Fruit fly (Drosophila melanogaster) whole organism, adult: Measurements from ENCODE around the gene ro.

ENCODE experiments used
- CG11617 ChIP-seq: fragments of 200-800 bp; sonication (Bioruptor generic); optimal IDR thresholded peaks from 2 replicates; lab custom pipeline; 2017; ENCODE audit warnings: mild to moderate bottlenecking, missing biosample characterization, missing genetic modification reagents, missing genetic modification characterization
- CG12768 ChIP-seq: fragments of 200-800 bp; sonication (Bioruptor generic); optimal IDR thresholded peaks from 2 replicates; lab custom pipeline; 2017; ENCODE audit warnings: missing biosample characterization, missing genetic modification characterization, mild to moderate bottlenecking, moderate library complexity, missing genetic modification reagents
- CG14711 ChIP-seq: fragments of 200-800 bp; sonication (Bioruptor generic); optimal IDR thresholded peaks from 2 replicates; lab custom pipeline; 2018; ENCODE audit warnings: missing biosample characterization, mild to moderate bottlenecking, missing genetic modification characterization, moderate library complexity
- CG1620 ChIP-seq: fragments of 200-800 bp; sonication (Bioruptor generic); optimal IDR thresholded peaks from 2 replicates; lab custom pipeline; 2016; ENCODE audit warnings: missing biosample characterization, missing genetic modification characterization
- CG33017 ChIP-seq: fragments of 200-800 bp; sonication (Bioruptor generic); optimal IDR thresholded peaks from 2 replicates; lab custom pipeline; 2018; ENCODE audit warnings: missing biosample characterization, mild to moderate bottlenecking, missing genetic modification characterization, moderate library complexity
- CG5204 ChIP-seq: fragments of 200-800 bp; sonication (Bioruptor generic); optimal IDR thresholded peaks from 2 replicates; lab custom pipeline; 2016; ENCODE audit warnings: missing biosample characterization, missing genetic modification characterization
- CG7045 ChIP-seq: fragments of 200-800 bp; sonication (Bioruptor generic); optimal IDR thresholded peaks from 2 replicates; lab custom pipeline; 2017; ENCODE audit warnings: missing biosample characterization, mild to moderate bottlenecking, missing genetic modification characterization
- CG7101 ChIP-seq: fragments of 200-800 bp; sonication (Bioruptor generic); optimal IDR thresholded peaks from 2 replicates; lab custom pipeline; 2018; ENCODE audit warnings: missing biosample characterization, mild to moderate bottlenecking, missing genetic modification characterization, moderate library complexity
- Clk ChIP-seq: fragments of 200-800 bp; sonication (Bioruptor generic); optimal IDR thresholded peaks from 2 replicates; lab custom pipeline; 2017; ENCODE audit warnings: missing biosample characterization, missing genetic modification characterization
- Crg-1 ChIP-seq: fragments of 200-800 bp; sonication (Bioruptor generic); optimal IDR thresholded peaks from 2 replicates; lab custom pipeline; 2016; ENCODE audit warnings: missing biosample characterization, missing genetic modification characterization
- Hr96 ChIP-seq: fragments of 200-800 bp; sonication (Bioruptor generic); optimal IDR thresholded peaks from 2 replicates; lab custom pipeline; 2016; ENCODE audit warnings: missing biosample characterization, missing genetic modification characterization
- Mnt ChIP-seq: fragments of 200-800 bp; sonication (Bioruptor generic); optimal IDR thresholded peaks from 2 replicates; lab custom pipeline; 2016; ENCODE audit warnings: missing biosample characterization, mild to moderate bottlenecking, missing genetic modification characterization
- bab1 ChIP-seq: fragments of 200-800 bp; sonication (Bioruptor generic); optimal IDR thresholded peaks from 3 replicates; lab custom pipeline; 2019; ENCODE audit warnings: missing biosample characterization, mild to moderate bottlenecking, missing genetic modification characterization, moderate library complexity
- cic ChIP-seq: fragments of 200-800 bp; sonication (Bioruptor generic); optimal IDR thresholded peaks from 2 replicates; lab custom pipeline; 2017; ENCODE audit warnings: missing biosample characterization, mild to moderate bottlenecking, missing genetic modification characterization, moderate library complexity
- cnc ChIP-seq, 2 experiments: fragments of >200 bp; optimal IDR thresholded peaks; 2 replicates each; lab custom pipeline; 2017
- kay ChIP-seq: fragments of 200-800 bp; sonication (Bioruptor generic); peaks from one replicate; lab custom pipeline; 2016; ENCODE audit warnings: missing biosample characterization, missing genetic modification characterization, borderline replicate concordance
- ovo ChIP-seq: fragments of 200-800 bp; sonication (Bioruptor generic); optimal IDR thresholded peaks from 2 replicates; lab custom pipeline; 2016; ENCODE audit warnings: missing biosample characterization, missing genetic modification characterization
- pad ChIP-seq: fragments of 200-800 bp; sonication (Bioruptor generic); optimal IDR thresholded peaks from 3 replicates; lab custom pipeline; 2017; ENCODE audit warnings: missing biosample characterization, missing genetic modification characterization, mild to moderate bottlenecking, moderate library complexity, missing genetic modification reagents
- tj ChIP-seq: fragments of 200-800 bp; sonication (Bioruptor generic); optimal IDR thresholded peaks from 3 replicates; lab custom pipeline; 2017; ENCODE audit warnings: missing biosample characterization, mild to moderate bottlenecking, missing genetic modification characterization, moderate library complexity
- toe ChIP-seq: fragments of 200-800 bp; sonication (Bioruptor generic); optimal IDR thresholded peaks from 2 replicates; lab custom pipeline; 2016; ENCODE audit warnings: missing biosample characterization, missing genetic modification characterization

The ro gene

DNA sequence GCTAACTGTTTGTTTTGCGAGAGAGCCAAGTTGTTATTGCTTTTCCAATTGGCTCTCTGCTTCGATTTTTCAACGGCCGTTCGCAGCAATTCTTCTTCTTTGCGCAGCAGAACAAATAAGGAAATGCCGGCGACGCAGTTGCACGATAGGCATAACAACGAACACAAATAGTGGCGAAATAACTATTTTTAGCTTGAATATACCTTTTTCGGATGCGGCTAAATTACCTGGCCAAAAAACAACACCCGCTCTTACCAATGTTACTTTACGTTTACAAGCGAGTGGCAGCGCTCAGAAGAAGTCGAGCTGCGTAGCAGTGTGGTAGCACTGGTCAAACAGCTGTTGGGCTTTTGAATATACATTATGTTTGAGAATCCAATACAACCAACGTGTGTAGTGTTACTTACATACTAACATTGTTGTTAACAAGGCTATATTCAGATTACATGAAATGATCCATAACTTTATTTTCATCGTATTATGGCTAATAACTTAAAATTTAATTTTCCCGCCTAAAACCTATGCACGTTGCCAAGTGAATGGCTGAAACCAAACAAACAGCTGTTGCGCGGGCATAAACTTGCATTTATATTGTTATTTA, 18.0 kb downstream of the ro start, which contains the start of the genes Lerp and IntS12:
Lerp (minus strand) TSS at position 283 of the 601 bp plus-strand sequence.
IntS12 (plus strand) TSS at position 529 of the 601 bp plus-strand sequence.
- TF ChIP-seq Crg-1 (GFP tag; lab: Kevin White, UChicago) = no peak
- TF ChIP-seq CG7101 (tag; lab: Kevin White, UChicago) = peak; percentile 3
- TF ChIP-seq ovo = no peak
- peak; percentile 24 for TF ChIP-seq CG14711 (tag; lab: Kevin White, UChicago)
- TF ChIP-seq cic (GFP tag; lab: Kevin White, UChicago) = no peak
- peak; percentile 28 for TF ChIP-seq bab1 (GFP tag; lab: Kevin White, UChicago)

DNA sequence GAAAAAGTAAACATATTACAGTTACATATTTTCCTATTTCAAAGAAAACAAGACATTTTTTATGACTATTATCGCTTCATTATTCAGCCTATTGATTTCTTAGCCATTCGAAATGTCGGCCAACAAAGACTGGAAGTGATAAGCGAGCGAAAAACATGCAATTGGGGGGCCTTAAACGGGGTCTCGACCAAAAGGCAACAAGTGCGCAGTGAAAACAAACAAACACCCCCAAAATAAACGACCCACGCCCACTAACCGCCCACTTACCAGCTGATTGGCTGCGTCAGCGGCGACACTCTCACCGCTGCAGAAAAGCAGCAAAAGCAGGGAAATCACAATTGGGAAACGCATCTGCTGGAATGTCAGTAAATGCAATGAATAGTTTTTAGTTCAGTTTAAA, 18.8 kb downstream of the ro start:
- TF ChIP-seq Hr96 (GFP tag; lab: Kevin White, UChicago) (no peak), CG12768 (GFP tag; lab: Kevin White, UChicago) (no peak), CG7101 (tag; lab: Kevin White, UChicago) (no peak), CG1620 (GFP tag; lab: Kevin White, UChicago) (no peak), CG7045 (GFP tag; lab: Kevin White, UChicago) (no peak), Clk (GFP tag; lab: Kevin White, UChicago) (no peak), bab1 (GFP tag; lab: Kevin White, UChicago) (no peak), tj (GFP tag; lab: Kevin White, UChicago) (no peak), CG14711 (tag; lab: Kevin White, UChicago) (no peak), cic (GFP tag; lab: Kevin White, UChicago) (no peak)

DNA sequence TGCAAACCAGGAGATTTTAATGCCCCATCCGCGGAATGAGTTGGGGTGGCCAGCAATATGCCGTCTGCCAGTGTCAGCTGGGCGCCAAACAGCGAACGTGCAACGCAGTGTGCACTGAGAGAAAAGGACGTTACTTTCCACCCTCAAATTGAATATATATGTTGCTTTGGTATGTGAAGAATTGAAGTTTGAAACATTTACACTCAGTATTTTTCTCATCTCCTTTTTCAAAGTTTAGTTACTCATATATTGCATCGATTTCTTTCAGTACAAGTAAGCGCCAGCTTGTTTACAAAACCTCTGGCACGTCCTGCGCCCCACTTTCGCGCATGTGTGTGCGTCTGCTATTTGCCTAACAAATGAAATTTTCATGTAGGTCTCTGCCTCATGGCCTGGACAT, 21.7 kb downstream of the ro start:
- no peak for TF ChIP-seq Clk (GFP tag; lab: Kevin White, UChicago)
- no peak for TF ChIP-seq Crg-1 (GFP tag; lab: Kevin White, UChicago)
- TF ChIP-seq cic (GFP tag; lab: Kevin White, UChicago) = no peak
- no peak for TF ChIP-seq kay
- no peak for TF ChIP-seq CG14711 (tag; lab: Kevin White, UChicago)
- peak; percentile 14 for TF ChIP-seq CG5204 (GFP tag; lab: Kevin White, UChicago)
- no peak for TF ChIP-seq pad (GFP tag; lab: Kevin White, UChicago)
- TF ChIP-seq tj (GFP tag; lab: Kevin White, UChicago) = no peak
- peak; percentile 23 for TF ChIP-seq CG7101 (tag; lab: Kevin White, UChicago)
- TF ChIP-seq Mnt (GFP tag; lab: Kevin White, UChicago) = no peak
- no peak for TF ChIP-seq toe (GFP tag; lab: Kevin White, UChicago)
- no peak for TF ChIP-seq CG11617
- no peak for TF ChIP-seq cnc (optimal IDR thresholded peaks at IDR 0.05; lab: Kevin White, UChicago)
- no peak for TF ChIP-seq bab1 (GFP tag; lab: Kevin White, UChicago)
- TF ChIP-seq ovo = no peak
- peak; percentile 45 for TF ChIP-seq CG12768 (GFP tag; lab: Kevin White, UChicago)
- TF ChIP-seq CG7045 (GFP tag; lab: Kevin White, UChicago) = peak; percentile 63
- TF ChIP-seq Hr96 (GFP tag; lab: Kevin White, UChicago) = no peak

DNA sequence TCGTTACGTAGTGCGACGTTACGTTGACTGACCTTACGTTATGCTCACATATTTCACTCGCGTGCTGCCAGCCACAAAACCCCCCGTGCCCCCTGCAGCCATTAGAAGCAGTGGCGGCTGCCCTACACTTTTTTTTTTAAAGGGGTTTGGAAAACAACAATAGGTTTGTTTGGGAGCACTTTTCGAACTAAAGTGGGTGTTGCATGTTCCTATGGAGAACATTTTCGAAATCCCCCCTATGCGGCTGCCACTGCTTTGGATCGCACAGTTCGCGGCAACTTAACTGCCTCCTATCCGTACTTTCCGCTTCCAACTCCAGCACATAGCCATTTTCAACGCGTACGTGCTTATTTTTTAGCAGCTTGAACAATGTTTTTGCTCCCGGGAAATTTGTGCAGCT, 27.3 kb downstream of the ro start:
- no peak for TF ChIP-seq Hr96 (GFP tag; lab: Kevin White, UChicago)
- no peak for TF ChIP-seq Clk (GFP tag; lab: Kevin White, UChicago)
- no peak for TF ChIP-seq kay
- TF ChIP-seq CG7045 (GFP tag; lab: Kevin White, UChicago) = no peak
- TF ChIP-seq pad (GFP tag; lab: Kevin White, UChicago) = no peak
- TF ChIP-seq toe (GFP tag; lab: Kevin White, UChicago) = no peak
- TF ChIP-seq Crg-1 (GFP tag; lab: Kevin White, UChicago) = no peak
- no peak for TF ChIP-seq cnc (optimal IDR thresholded peaks at IDR 0.05; lab: Kevin White, UChicago)
- no peak for TF ChIP-seq CG5204 (GFP tag; lab: Kevin White, UChicago)
- TF ChIP-seq bab1 (GFP tag; lab: Kevin White, UChicago) = no peak
- TF ChIP-seq CG33017 (tag; lab: Kevin White, UChicago) = no peak
- no peak for TF ChIP-seq tj (GFP tag; lab: Kevin White, UChicago)
- no peak for TF ChIP-seq CG12768 (GFP tag; lab: Kevin White, UChicago)
- TF ChIP-seq CG7101 (tag; lab: Kevin White, UChicago) = no peak
- no peak for TF ChIP-seq Mnt (GFP tag; lab: Kevin White, UChicago)
- no peak for TF ChIP-seq CG1620 (GFP tag; lab: Kevin White, UChicago)
- no peak for TF ChIP-seq ovo
- TF ChIP-seq CG14711 (tag; lab: Kevin White, UChicago) = no peak
- no peak for TF ChIP-seq CG11617

DNA sequence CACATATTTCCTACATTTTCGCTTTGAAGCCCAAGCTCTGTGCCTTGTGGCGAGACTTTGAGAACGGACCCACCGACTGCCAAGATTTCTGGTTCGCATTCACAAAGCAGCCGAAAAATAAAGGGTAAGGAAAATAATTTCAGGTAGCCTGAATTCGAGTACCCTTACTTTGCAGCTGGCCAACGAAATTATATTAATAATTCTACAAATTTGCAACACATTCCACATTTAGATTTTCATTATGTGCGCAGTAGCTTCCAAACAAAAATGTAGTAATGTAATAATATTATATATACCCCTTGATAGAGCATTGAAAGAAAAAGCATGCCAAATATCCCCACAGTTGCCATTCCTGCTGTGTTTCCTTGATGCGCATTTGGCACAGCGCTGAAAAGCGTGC, 34.5 kb downstream of the ro start:
- TF ChIP-seq Mnt (GFP tag; lab: Kevin White, UChicago) (no peak), CG1620 (GFP tag; lab: Kevin White, UChicago) (no peak), cnc (optimal IDR thresholded peaks at IDR 0.05; lab: Kevin White, UChicago) (no peak), CG14711 (tag; lab: Kevin White, UChicago) (no peak), pad (GFP tag; lab: Kevin White, UChicago) (no peak), Clk (GFP tag; lab: Kevin White, UChicago) (no peak), CG7045 (GFP tag; lab: Kevin White, UChicago) (no peak), kay (no peak), Crg-1 (GFP tag; lab: Kevin White, UChicago) (no peak), CG33017 (tag; lab: Kevin White, UChicago) (no peak), CG12768 (GFP tag; lab: Kevin White, UChicago) (no peak), CG5204 (GFP tag; lab: Kevin White, UChicago) (no peak), CG11617 (no peak)

DNA sequence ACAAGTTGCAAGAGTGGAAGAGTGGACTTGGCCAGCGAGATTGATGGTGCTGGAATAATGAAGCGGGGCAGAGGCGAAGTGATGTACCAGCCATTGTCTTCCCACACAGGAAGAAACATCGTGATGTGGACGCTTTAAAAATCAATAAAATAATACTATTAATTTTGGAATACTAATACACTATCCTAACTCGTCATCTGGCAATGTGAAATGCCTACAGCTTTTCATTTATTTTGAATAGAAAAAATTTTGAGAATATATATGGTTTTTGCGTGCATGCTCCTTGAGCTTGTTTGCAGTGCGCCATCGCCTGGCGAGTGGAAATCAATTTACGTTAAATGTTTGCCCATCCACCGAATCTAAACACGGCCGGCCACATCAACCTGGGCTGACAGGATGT, 49.1 kb downstream of the ro start:
- no peak for TF ChIP-seq toe (GFP tag; lab: Kevin White, UChicago)
- TF ChIP-seq Crg-1 (GFP tag; lab: Kevin White, UChicago) = no peak
- TF ChIP-seq Mnt (GFP tag; lab: Kevin White, UChicago) = no peak
